Worm (Caenorhabditis elegans) whole organism, L2 larva: ENCODE data around the gene twk-4.

ENCODE experiments used
- Y55F3AM.14 ChIP-seq: fragments of 200-800 bp; sonication (Bioruptor generic); optimal IDR thresholded peaks from 2 replicates; lab custom pipeline; 2018; ENCODE audit warnings: mild to moderate bottlenecking, missing genetic modification characterization, missing compliant biosample characterization
- ama-1 ChIP-seq: fragments of 150-350 bp; optimal IDR thresholded peaks from 2 replicates; lab custom pipeline; 2018; ENCODE audit warnings: inconsistent platforms
- ceh-82 ChIP-seq: fragments of 150-350 bp; optimal IDR thresholded peaks from 2 replicates; lab custom pipeline; 2014; ENCODE audit warnings: missing biosample characterization, missing genetic modification characterization
- gmeb-1 ChIP-seq: fragments of 150-350 bp; optimal IDR thresholded peaks from 2 replicates; lab custom pipeline; 2014; ENCODE audit warnings: missing biosample characterization, missing genetic modification characterization
- lin-13 ChIP-seq: fragments of 150-350 bp; optimal IDR thresholded peaks from 2 replicates; lab custom pipeline; 2014; ENCODE audit warnings: missing biosample characterization, missing genetic modification reagents, missing genetic modification characterization
- nhr-11 ChIP-seq: fragments of 150-350 bp; optimal IDR thresholded peaks from 2 replicates; lab custom pipeline; 2014; ENCODE audit warnings: missing biosample characterization, missing genetic modification characterization
- nhr-12 ChIP-seq: fragments of 150-350 bp; optimal IDR thresholded peaks from 2 replicates; lab custom pipeline; 2014; ENCODE audit warnings: missing biosample characterization, missing genetic modification characterization
- nhr-6 ChIP-seq: fragments of 150-350 bp; optimal IDR thresholded peaks from 2 replicates; lab custom pipeline; 2014; ENCODE audit warnings: missing biosample characterization, missing genetic modification characterization
- unc-39 ChIP-seq: fragments of 150-350 bp; optimal IDR thresholded peaks from 2 replicates; lab custom pipeline; 2014; ENCODE audit warnings: missing biosample characterization, missing genetic modification characterization
- ztf-11 ChIP-seq: sonication (generic microtip); optimal IDR thresholded peaks from 2 replicates; lab custom pipeline; 2017; ENCODE audit warnings: missing biosample characterization, missing genetic modification characterization

DNA sequence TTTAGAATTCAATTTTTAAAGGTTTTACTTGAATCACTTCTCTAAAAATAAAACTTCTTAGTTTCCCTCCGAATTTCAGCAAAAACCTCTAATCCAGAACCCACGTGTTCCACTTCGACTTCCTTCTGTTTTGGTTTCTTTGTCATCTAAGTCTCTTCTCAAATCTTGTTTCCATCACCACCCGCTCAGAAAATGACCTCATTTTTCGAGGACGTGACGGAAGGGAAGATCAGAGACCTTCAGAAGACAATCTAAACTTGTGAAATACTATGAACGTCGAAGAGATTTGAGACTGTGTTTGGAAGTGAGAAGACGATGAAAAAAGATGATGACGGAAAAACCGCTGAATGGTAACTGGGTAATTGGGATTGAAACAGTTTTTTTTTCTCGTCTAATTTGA is 4.4 kb downstream of the twk-4 start:
- no peak for TF ChIP-seq Y55F3AM.14 (GFP tag; lab: Kevin White, UChicago)
- no peak for TF ChIP-seq unc-39
- no peak for TF ChIP-seq ceh-82 (tag; lab: Kevin White, UChicago)
- TF ChIP-seq gmeb-1 (tag; lab: Kevin White, UChicago), result no peak
- no peak for TF ChIP-seq ama-1 (lab: Kevin White, UChicago)
- no peak for TF ChIP-seq nhr-12 (tag; lab: Kevin White, UChicago)
- no peak for TF ChIP-seq nhr-6
- TF ChIP-seq ztf-11, result no peak
- no peak for TF ChIP-seq lin-13 (GFP tag; lab: Kevin White, UChicago)
- no peak for TF ChIP-seq nhr-11
